Fruit fly (Drosophila melanogaster): ENCODE measurements around the gene mgl.

mgl gene

DNA sequence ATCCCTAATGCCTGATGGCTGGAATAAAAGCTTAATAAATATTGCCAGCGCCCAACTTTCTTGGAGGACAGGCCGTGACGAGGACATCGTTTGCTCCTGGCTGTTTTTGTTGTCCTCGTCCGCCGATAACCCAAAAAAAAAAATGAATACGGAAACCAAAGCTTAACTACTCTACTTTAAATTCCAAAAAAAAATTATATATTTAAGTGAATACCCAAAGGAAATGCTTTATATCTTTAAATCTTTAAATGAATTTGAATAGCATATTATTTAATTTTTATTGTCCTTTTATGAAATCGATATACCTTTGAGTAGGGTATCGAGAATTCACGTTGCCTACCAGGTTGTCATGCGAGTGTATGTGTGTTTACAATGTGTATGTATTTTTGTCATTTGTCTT lies 20.2 kb upstream of the mgl start (continued):
- peak; percentile 66 for TF ChIP-seq D19A (tag; optimal IDR thresholded peaks at IDR 0.05)
- no peak for TF ChIP-seq kay (GFP tag; optimal IDR thresholded peaks at IDR 0.05)
- peak; percentile 78 for TF ChIP-seq CG18599 (GFP tag; optimal IDR thresholded peaks at IDR 0.05)
- peak; percentile 0 for TF ChIP-seq lilli (GFP tag; optimal IDR thresholded peaks at IDR 0.05)
- TF ChIP-seq CG10959 (GFP tag; IDR thresholded peaks at IDR 0.05): no peak
- TF ChIP-seq CG3281 (GFP tag; optimal IDR thresholded peaks at IDR 0.05): peak; percentile 18
- peak; percentile 13 for TF ChIP-seq cwo (GFP tag; optimal IDR thresholded peaks at IDR 0.05)
- TF ChIP-seq CG12219 (GFP tag; optimal IDR thresholded peaks at IDR 0.05): no peak

DNA sequence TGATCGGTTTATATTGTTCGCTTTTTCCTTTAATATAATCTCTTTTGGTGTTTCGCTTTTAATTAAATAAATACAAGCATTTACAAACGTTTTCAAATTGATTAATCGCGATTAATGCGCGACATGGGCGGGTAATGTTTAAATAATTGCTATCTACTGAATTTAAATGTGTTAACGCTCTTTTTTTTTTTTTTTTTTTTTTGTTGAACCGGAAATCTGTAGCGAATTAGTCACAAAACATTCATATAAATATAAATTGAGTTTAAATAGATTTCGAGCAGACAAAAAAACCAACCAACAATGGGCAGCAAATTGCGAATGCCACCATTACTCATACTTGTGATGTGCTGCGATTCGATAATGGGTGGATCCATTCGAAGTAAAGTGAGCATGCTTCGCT lies 11.3 kb upstream of the mgl start, which contains the start of gene CG34028:
CG34028 (plus strand) TSS at position 301 of the 400 bp plus-strand sequence.
- no peak for TF ChIP-seq rib (GFP tag; IDR thresholded peaks at IDR 0.05)
- no peak for TF ChIP-seq CG6683 (GFP tag; optimal IDR thresholded peaks at IDR 0.05)

DNA sequence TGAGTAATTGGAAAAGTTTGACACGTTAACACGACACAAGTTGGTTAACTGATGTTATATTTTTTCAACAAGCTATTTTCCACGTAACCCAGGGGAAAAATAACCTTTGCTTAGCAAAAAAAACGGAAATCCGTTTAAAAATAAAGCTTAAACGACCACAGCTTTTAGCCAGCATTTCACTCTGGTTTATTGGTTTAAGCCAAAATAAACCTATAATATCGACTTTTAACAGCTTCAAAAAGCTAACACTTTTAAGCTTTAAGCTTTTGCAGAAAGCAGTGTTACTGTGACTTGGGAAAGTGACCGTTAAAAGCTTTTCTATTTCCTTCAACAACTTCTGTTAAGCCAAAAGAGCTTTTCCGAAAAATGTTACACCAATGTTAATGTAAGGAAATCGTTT lies 2.4 kb upstream of the mgl start:
- no peak for TF ChIP-seq dpn (GFP tag; optimal IDR thresholded peaks at IDR 0.05)
- peak; percentile 4 for TF ChIP-seq CG34376 (GFP tag; optimal IDR thresholded peaks at IDR 0.05)
- peak; percentile 36 for TF ChIP-seq Hmr (GFP tag; optimal IDR thresholded peaks at IDR 0.05)
- TF ChIP-seq CG17802 (tag; optimal IDR thresholded peaks at IDR 0.05): no peak
- TF ChIP-seq CG9797 (GFP tag; optimal IDR thresholded peaks at IDR 0.05): no peak
- no peak for TF ChIP-seq CG30431 (GFP tag; optimal IDR thresholded peaks at IDR 0.05)
- TF ChIP-seq CG12744 (GFP tag; optimal IDR thresholded peaks at IDR 0.05): no peak
- no peak for TF ChIP-seq chm (GFP tag; IDR thresholded peaks at IDR 0.05)
- TF ChIP-seq Side (GFP tag; optimal IDR thresholded peaks at IDR 0.05): no peak
- peak; percentile 33 for TF ChIP-seq CG5180 (GFP tag; optimal IDR thresholded peaks at IDR 0.05)
- TF ChIP-seq Max (GFP tag; optimal IDR thresholded peaks at IDR 0.05): no peak
- TF ChIP-seq Myb (GFP tag; optimal IDR thresholded peaks at IDR 0.05): peak; percentile 90
- no peak for TF ChIP-seq tll (GFP tag; optimal IDR thresholded peaks at IDR 0.05)
- peak; percentile 78 for TF ChIP-seq CTCF (GFP tag; optimal IDR thresholded peaks at IDR 0.05)
- 0 out of 4 replicates have a peak, but pooled peaks have one; percentile 43 for TF ChIP-seq chinmo (GFP tag; IDR thresholded peaks at IDR 0.05; ENCODE audit: partially characterized antibody)
- TF ChIP-seq pita (GFP tag; optimal IDR thresholded peaks at IDR 0.05): peak; percentile 40
- TF ChIP-seq NC2α (GFP tag; optimal IDR thresholded peaks at IDR 0.05): no peak
- TF ChIP-seq scrt (GFP tag; optimal IDR thresholded peaks at IDR 0.05): peak; percentile 17
- TF ChIP-seq CG3726 (GFP tag; IDR thresholded peaks at IDR 0.05): no peak
- TF ChIP-seq CG3995 (GFP tag; optimal IDR thresholded peaks at IDR 0.05): peak; percentile 30
- TF ChIP-seq Ets97D (GFP tag; optimal IDR thresholded peaks at IDR 0.05): peak; percentile 54
- peak; percentile 7 for TF ChIP-seq CG31365 (tag; optimal IDR thresholded peaks at IDR 0.05)
- TF ChIP-seq CG13287 (GFP tag; IDR thresholded peaks at IDR 0.05; ENCODE audit: partially characterized antibody): peak; percentile 29; the same call in 1 of the 2 replicates
- no peak for TF ChIP-seq CG15514 (GFP tag; optimal IDR thresholded peaks at IDR 0.05)
- no peak for TF ChIP-seq CG18262 (tag; optimal IDR thresholded peaks at IDR 0.05)
- TF ChIP-seq Doc3 (GFP tag; IDR thresholded peaks at IDR 0.05; ENCODE audit: partially characterized antibody): no peak
- no peak for TF ChIP-seq CG12659 (GFP tag; optimal IDR thresholded peaks at IDR 0.05)
- TF ChIP-seq en (GFP tag; optimal IDR thresholded peaks at IDR 0.05): no peak
- TF ChIP-seq Fer1 (GFP tag; optimal IDR thresholded peaks at IDR 0.05): peak; percentile 53
- TF ChIP-seq onecut (GFP tag; IDR thresholded peaks at IDR 0.05): peak; percentile 47; the same call in 1 of the 2 replicates
- TF ChIP-seq mam (GFP tag; optimal IDR thresholded peaks at IDR 0.05): no peak

All from whole organism, embryonic.